Fruit fly (Drosophila melanogaster) whole organism, pupa: ENCODE data around the gene CG3281.

ENCODE experiments used
- CG10348 ChIP-seq: fragments of 200-800 bp; sonication (Bioruptor generic); IDR thresholded peaks from 2 replicates; pipeline ENCODE4 v1.3.6; 2022; ENCODE audit warnings: missing biosample characterization, missing genetic modification characterization
- CG12605 ChIP-seq: fragments of 200-800 bp; sonication (Bioruptor generic); IDR thresholded peaks from 2 replicates; pipeline ENCODE4 v1.3.6; 2022; ENCODE audit warnings: missing biosample characterization, missing genetic modification characterization
- CG13204 ChIP-seq: fragments of 200-800 bp; sonication (Bioruptor generic); optimal IDR thresholded peaks from 2 replicates; lab custom pipeline; 2018; ENCODE audit warnings: missing biosample characterization, mild to moderate bottlenecking, missing genetic modification characterization, moderate library complexity
- CG14655 ChIP-seq: fragments of 200-800 bp; sonication (Bioruptor generic); optimal IDR thresholded peaks from 3 replicates; lab custom pipeline; 2017; ENCODE audit warnings: mild to moderate bottlenecking, missing biosample characterization, missing genetic modification reagents, missing genetic modification characterization
- CG15710 ChIP-seq: fragments of 200-800 bp; sonication (Bioruptor generic); optimal IDR thresholded peaks from 2 replicates; lab custom pipeline; 2018; ENCODE audit warnings: missing biosample characterization, mild to moderate bottlenecking, missing genetic modification characterization, moderate library complexity
- CG17806 ChIP-seq: fragments of 200-800 bp; sonication (Bioruptor generic); optimal IDR thresholded peaks from 2 replicates; lab custom pipeline; 2018; ENCODE audit warnings: missing biosample characterization, mild to moderate bottlenecking, missing genetic modification characterization, moderate library complexity
- CG32121 ChIP-seq: fragments of 200-800 bp; sonication (Bioruptor generic); IDR thresholded peaks from 2 replicates; pipeline ENCODE4 v1.3.6; 2022; ENCODE audit warnings: missing biosample characterization, missing genetic modification characterization
- CG34367 ChIP-seq: fragments of 200-800 bp; sonication (Bioruptor generic); optimal IDR thresholded peaks from 2 replicates; lab custom pipeline; 2018; ENCODE audit warnings: missing biosample characterization, mild to moderate bottlenecking, missing genetic modification characterization
- CG4496 ChIP-seq: fragments of 200-800 bp; sonication (Bioruptor generic); IDR thresholded peaks from 3 replicates; pipeline ENCODE4 v1.3.6; 2022; ENCODE audit warnings: missing biosample characterization, missing genetic modification characterization
- CG8159 ChIP-seq: fragments of 200-800 bp; sonication (Bioruptor generic); optimal IDR thresholded peaks from 3 replicates; lab custom pipeline; 2018; ENCODE audit warnings: missing biosample characterization, mild to moderate bottlenecking, missing genetic modification characterization, moderate library complexity
- CG8301 ChIP-seq: fragments of 200-800 bp; sonication (Bioruptor generic); optimal IDR thresholded peaks from 2 replicates; lab custom pipeline; 2018; ENCODE audit warnings: missing biosample characterization, mild to moderate bottlenecking, missing genetic modification characterization
- CG9948 ChIP-seq: fragments of 200-800 bp; sonication (Bioruptor generic); optimal IDR thresholded peaks from 2 replicates; lab custom pipeline; 2018; ENCODE audit warnings: missing biosample characterization, mild to moderate bottlenecking, missing genetic modification characterization, moderate library complexity
- D1 ChIP-seq: fragments of 200-800 bp; sonication (Bioruptor generic); optimal IDR thresholded peaks from 2 replicates; lab custom pipeline; 2018; ENCODE audit warnings: missing biosample characterization, mild to moderate bottlenecking, missing genetic modification characterization, moderate library complexity
- EcR ChIP-seq: fragments of 200-800 bp; sonication (Bioruptor generic); optimal IDR thresholded peaks from 3 replicates; lab custom pipeline; 2019; ENCODE audit warnings: missing biosample characterization, missing genetic modification characterization, mild to moderate bottlenecking, moderate library complexity, missing genetic modification reagents
- Ets98B ChIP-seq: fragments of 200-800 bp; sonication (Bioruptor generic); IDR thresholded peaks from 2 replicates; pipeline ENCODE4 v1.3.6; 2022; ENCODE audit warnings: missing biosample characterization, missing genetic modification characterization
- Pif1A ChIP-seq: fragments of 200-800 bp; sonication (Bioruptor generic); optimal IDR thresholded peaks from 3 replicates; lab custom pipeline; 2016; ENCODE audit warnings: missing biosample characterization, missing genetic modification characterization
- Pif1B ChIP-seq: fragments of 200-800 bp; sonication (Bioruptor generic); optimal IDR thresholded peaks from 3 replicates; lab custom pipeline; 2016; ENCODE audit warnings: missing biosample characterization, missing genetic modification characterization
- Snoo ChIP-seq: fragments of 200-800 bp; sonication (Bioruptor generic); optimal IDR thresholded peaks from 3 replicates; lab custom pipeline; 2017; ENCODE audit warnings: missing biosample characterization, mild to moderate bottlenecking, missing genetic modification characterization, inconsistent platforms
- fd96Ca ChIP-seq: fragments of 200-800 bp; sonication (Bioruptor generic); IDR thresholded peaks from 3 replicates; pipeline ENCODE4 v1.3.6; 2022; ENCODE audit warnings: missing biosample characterization, missing genetic modification characterization
- gl ChIP-seq: fragments of 200-800 bp; sonication (Bioruptor generic); optimal IDR thresholded peaks from 2 replicates; lab custom pipeline; 2018; ENCODE audit warnings: missing biosample characterization, mild to moderate bottlenecking, missing genetic modification characterization
- rn ChIP-seq: fragments of 200-800 bp; sonication (Bioruptor generic); IDR thresholded peaks from 2 replicates; pipeline ENCODE4 v1.3.6; 2022; ENCODE audit warnings: missing biosample characterization, missing genetic modification characterization

The CG3281 gene

dm6 chr3R:11947079-11947869 is 15.3 kb downstream of the CG3281 start:
- TF ChIP-seq gl (tag; lab: Kevin White, UChicago) (peak; percentile 61), CG15710 (tag; lab: Kevin White, UChicago) (peak; percentile 63), CG13204 (peak; percentile 24), CG14655 (GFP tag; lab: Kevin White, UChicago) (no peak), Snoo (tag; lab: Kevin White, UChicago) (peak; percentile 69), D1 (no peak), CG8301 (tag; lab: Kevin White, UChicago) (peak; percentile 63), CG12605 (GFP tag; lab: Robert Waterston, UW) (peak; percentile 32; the same call in 1 of the 2 replicates), CG10348 (GFP tag; lab: Robert Waterston, UW) (no peak), CG34367 (tag; lab: Kevin White, UChicago) (peak; percentile 60), Pif1A (GFP tag; lab: Kevin White, UChicago) (peak; percentile 42), Pif1B (GFP tag; lab: Kevin White, UChicago) (peak; percentile 48), rn (GFP tag; lab: Robert Waterston, UW) (0 out of 2 replicates have a peak, but pooled peaks have one; percentile 11), CG4496 (GFP tag; lab: Robert Waterston, UW) (peak; percentile 69; the same call in 2 of the 3 replicates), CG8159 (tag; lab: Kevin White, UChicago) (peak; percentile 68), CG17806 (peak; percentile 58), CG32121 (GFP tag; lab: Robert Waterston, UW) (no peak), EcR (peak; percentile 8), fd96Ca (GFP tag; lab: Robert Waterston, UW) (peak; percentile 55; the same call in 2 of the 3 replicates), CG9948 (tag; lab: Kevin White, UChicago) (peak; percentile 59), Ets98B (GFP tag; lab: Robert Waterston, UW) (peak; percentile 38; the same call in 1 of the 2 replicates)

dm6 chr3R:11945450-11946317 is 16.9 kb downstream of the CG3281 start:
- TF ChIP-seq CG14655 (GFP tag; lab: Kevin White, UChicago) (peak; percentile 70), Snoo (tag; lab: Kevin White, UChicago) (no peak), EcR (peak; percentile 78), Pif1A (GFP tag; lab: Kevin White, UChicago) (no peak), Pif1B (GFP tag; lab: Kevin White, UChicago) (no peak), fd96Ca (GFP tag; lab: Robert Waterston, UW) (no peak; the same call in 2 of the 3 replicates), Ets98B (GFP tag; lab: Robert Waterston, UW) (peak; percentile 18; the same call in 1 of the 2 replicates), CG13204 (peak; percentile 59), CG17806 (peak; percentile 12), CG15710 (tag; lab: Kevin White, UChicago) (no peak), CG12605 (GFP tag; lab: Robert Waterston, UW) (no peak), CG34367 (tag; lab: Kevin White, UChicago) (peak; percentile 4), D1 (no peak), CG10348 (GFP tag; lab: Robert Waterston, UW) (no peak), CG32121 (GFP tag; lab: Robert Waterston, UW) (no peak), gl (tag; lab: Kevin White, UChicago) (no peak), rn (GFP tag; lab: Robert Waterston, UW) (no peak), CG8301 (tag; lab: Kevin White, UChicago) (peak; percentile 60), CG9948 (tag; lab: Kevin White, UChicago) (peak; percentile 60), CG8159 (tag; lab: Kevin White, UChicago) (peak; percentile 66), CG4496 (GFP tag; lab: Robert Waterston, UW) (no peak)

- peak; percentile 17 for TF ChIP-seq CG14655 (GFP tag; lab: Kevin White, UChicago)
- no peak for TF ChIP-seq CG17806
- TF ChIP-seq gl (tag; lab: Kevin White, UChicago) = no peak
- TF ChIP-seq CG32121 (GFP tag; lab: Robert Waterston, UW) = no peak
These were observed 21.5 kb downstream of the CG3281 start for dm6 chr3R:11941116-11941515.

- TF ChIP-seq CG15710 (tag; lab: Kevin White, UChicago) (peak; percentile 18), CG4496 (GFP tag; lab: Robert Waterston, UW) (peak; percentile 75), CG13204 (peak; percentile 60), CG14655 (GFP tag; lab: Kevin White, UChicago) (peak; percentile 64), EcR (peak; percentile 64), fd96Ca (GFP tag; lab: Robert Waterston, UW) (peak; percentile 88), CG17806 (peak; percentile 69), CG32121 (GFP tag; lab: Robert Waterston, UW) (peak; percentile 57), D1 (peak; percentile 7), Ets98B (GFP tag; lab: Robert Waterston, UW) (peak; percentile 72), CG10348 (GFP tag; lab: Robert Waterston, UW) (no peak), CG8159 (tag; lab: Kevin White, UChicago) (peak; percentile 58), CG34367 (tag; lab: Kevin White, UChicago) (no peak), gl (tag; lab: Kevin White, UChicago) (no peak), CG8301 (tag; lab: Kevin White, UChicago) (peak; percentile 51), CG9948 (tag; lab: Kevin White, UChicago) (peak; percentile 34), CG12605 (GFP tag; lab: Robert Waterston, UW) (peak; percentile 57; the same call in 1 of the 2 replicates), Pif1A (GFP tag; lab: Kevin White, UChicago) (peak; percentile 10), Snoo (tag; lab: Kevin White, UChicago) (no peak), Pif1B (GFP tag; lab: Kevin White, UChicago) (peak; percentile 12), rn (GFP tag; lab: Robert Waterston, UW) (peak; percentile 65)
These were observed 25.0 kb downstream of the CG3281 start for dm6 chr3R:11937427-11938114.
